Worm (Caenorhabditis elegans): ENCODE results near the gene C17H11.5.

DNA sequence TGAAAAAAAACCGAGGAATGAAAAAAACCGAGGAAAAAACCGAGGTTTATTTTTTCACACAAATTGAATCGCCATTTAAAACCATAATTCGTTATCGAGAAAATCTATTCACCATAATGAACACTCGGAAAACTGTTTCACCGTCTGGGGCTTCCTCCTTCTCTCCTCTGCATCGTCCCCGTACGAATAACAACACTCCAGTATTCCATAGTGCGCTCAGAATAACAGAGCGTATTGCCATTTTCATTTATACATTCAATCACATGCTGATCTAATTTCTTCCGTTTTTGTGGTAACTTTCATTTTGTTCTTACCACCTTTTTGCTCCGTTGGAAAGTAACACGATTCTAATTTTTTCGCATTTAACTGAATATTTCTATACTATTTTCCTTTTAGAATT is 15.4 kb downstream of the C17H11.5 start, which contains the start of gene C17H11.2:
- TF ChIP-seq dao-5 (tag; optimal IDR thresholded peaks at IDR 0.05) (no peak), him-1 (tag; optimal IDR thresholded peaks at IDR 0.05) (no peak), W03F9.2 (tag; optimal IDR thresholded peaks at IDR 0.05) (no peak)
